ENCODE assay signal across 4 fruit fly cellular contexts in genomic region chr2L:10703281-10703680, dm6.
TF ChIP-seq lines count a peak whose summit lies in the region.

TSS of gene CG6415 (plus strand) at chr2L:10703621.

TF ChIP-seq in whole organism, adult, 20 proteins besides CTCF, POLR2A, EP300 and RAD21 (continued from another document):
- peak; percentile 70 for TF ChIP-seq CG11617 (GFP tag; optimal IDR thresholded peaks at IDR 0.05; lab: Kevin White, UChicago)
- TF ChIP-seq CG33017 (tag; optimal IDR thresholded peaks at IDR 0.05; lab: Kevin White, UChicago) = peak; percentile 92
TF ChIP-seq in whole organism, adult: peak in this region for 16.

TF ChIP-seq in whole organism, embryonic, 481 proteins besides CTCF, POLR2A, EP300 and RAD21 (continued from another document and continues in another):
- peak; percentile 73; the same call in 2 of the 3 replicates for TF ChIP-seq ase (GFP tag; IDR thresholded peaks at IDR 0.05; lab: Robert Waterston, UW)
- TF ChIP-seq chinmo (GFP tag; IDR thresholded peaks at IDR 0.05; lab: Robert Waterston, UW; ENCODE audit: partially characterized antibody) = no peak
- no peak for TF ChIP-seq kni (GFP tag; optimal IDR thresholded peaks at IDR 0.05; lab: Kevin White, UChicago)
- no peak for TF ChIP-seq rib (GFP tag; IDR thresholded peaks at IDR 0.05; lab: Robert Waterston, UW)
- TF ChIP-seq Mad (GFP tag; optimal IDR thresholded peaks at IDR 0.05; lab: Kevin White, UChicago) = peak; percentile 33
- peak; percentile 21 for TF ChIP-seq kah (GFP tag; optimal IDR thresholded peaks at IDR 0.05; lab: Kevin White, UChicago)
- no peak for TF ChIP-seq disco-r (GFP tag; optimal IDR thresholded peaks at IDR 0.05; lab: Kevin White, UChicago)
- TF ChIP-seq Xrp1 (GFP tag; IDR thresholded peaks at IDR 0.05; lab: Robert Waterston, UW) = peak; percentile 86
- peak; percentile 57 for TF ChIP-seq CG10654 (GFP tag; optimal IDR thresholded peaks at IDR 0.05; lab: Kevin White, UChicago)
- TF ChIP-seq CG4707 (GFP tag; optimal IDR thresholded peaks at IDR 0.05; lab: Kevin White, UChicago) = no peak
- TF ChIP-seq Neu2 (GFP tag; optimal IDR thresholded peaks at IDR 0.05; lab: Kevin White, UChicago; ENCODE audit: borderline replicate concordance) = peak; percentile 5
- peak; percentile 70 for TF ChIP-seq HHEX (GFP tag; optimal IDR thresholded peaks at IDR 0.05; lab: Kevin White, UChicago)
- TF ChIP-seq Rfx (GFP tag; IDR thresholded peaks at IDR 0.05; lab: Robert Waterston, UW) = peak; percentile 81
- peak; percentile 81 for TF ChIP-seq mam (GFP tag; optimal IDR thresholded peaks at IDR 0.05; lab: Kevin White, UChicago)
- TF ChIP-seq CG34422 (GFP tag; IDR thresholded peaks at IDR 0.05; lab: Robert Waterston, UW) = peak; percentile 61; the same call in 1 of the 3 replicates
- TF ChIP-seq CG5953 (GFP tag; IDR thresholded peaks at IDR 0.05; lab: Robert Waterston, UW) = no peak
- TF ChIP-seq dimm (GFP tag; IDR thresholded peaks at IDR 0.05; lab: Robert Waterston, UW) = no peak
- peak; percentile 70 for TF ChIP-seq Ssrp (tag; optimal IDR thresholded peaks at IDR 0.05; lab: Kevin White, UChicago)
- TF ChIP-seq Antp (GFP tag; optimal IDR thresholded peaks at IDR 0.05; lab: Kevin White, UChicago) = peak; percentile 56
- no peak for TF ChIP-seq Opbp (GFP tag; IDR thresholded peaks at IDR 0.05; lab: Robert Waterston, UW; ENCODE audit: partially characterized antibody)
- no peak for TF ChIP-seq Doc2 (GFP tag; IDR thresholded peaks at IDR 0.05; lab: Robert Waterston, UW)
- TF ChIP-seq Meics (GFP tag; optimal IDR thresholded peaks at IDR 0.05; lab: Kevin White, UChicago) = peak; percentile 77
- peak; percentile 60 for TF ChIP-seq NfI (GFP tag; optimal IDR thresholded peaks at IDR 0.05; lab: Kevin White, UChicago)
- no peak for TF ChIP-seq BEAF-32 (GFP tag; optimal IDR thresholded peaks at IDR 0.05; lab: Kevin White, UChicago)
- TF ChIP-seq CG14050 (GFP tag; IDR thresholded peaks at IDR 0.05; lab: Robert Waterston, UW) = peak; percentile 32; the same call in 1 of the 3 replicates
- TF ChIP-seq MESR4 (GFP tag; optimal IDR thresholded peaks at IDR 0.05; lab: Kevin White, UChicago) = no peak
- TF ChIP-seq Atf3 (GFP tag; optimal IDR thresholded peaks at IDR 0.05; lab: Kevin White, UChicago) = peak; percentile 48
- TF ChIP-seq Myb (GFP tag; optimal IDR thresholded peaks at IDR 0.05; lab: Kevin White, UChicago) = peak; percentile 45
- peak; percentile 32 for TF ChIP-seq pnt (GFP tag; optimal IDR thresholded peaks at IDR 0.05; lab: Kevin White, UChicago)
- no peak for TF ChIP-seq bbx (GFP tag; IDR thresholded peaks at IDR 0.05; lab: Robert Waterston, UW; ENCODE audit: partially characterized antibody)
- TF ChIP-seq CG8089 (GFP tag; optimal IDR thresholded peaks at IDR 0.05; lab: Kevin White, UChicago) = peak; percentile 44
- 0 out of 2 replicates have a peak, but pooled peaks have one; percentile 31 for TF ChIP-seq CG14667 (GFP tag; IDR thresholded peaks at IDR 0.05; lab: Robert Waterston, UW)
- peak; percentile 80 for TF ChIP-seq dmrt99B (tag; optimal IDR thresholded peaks at IDR 0.05; lab: Kevin White, UChicago)
- TF ChIP-seq CG7963 (GFP tag; IDR thresholded peaks at IDR 0.05; lab: Robert Waterston, UW; ENCODE audit: partially characterized antibody) = no peak
- TF ChIP-seq fd102C (GFP tag; optimal IDR thresholded peaks at IDR 0.05; lab: Kevin White, UChicago) = no peak
- TF ChIP-seq fu2 (GFP tag; optimal IDR thresholded peaks at IDR 0.05; lab: Kevin White, UChicago) = peak; percentile 61
- peak; percentile 76 for TF ChIP-seq CG9817 (tag; optimal IDR thresholded peaks at IDR 0.05; lab: Kevin White, UChicago)
- peak; percentile 66 for TF ChIP-seq repo (GFP tag; optimal IDR thresholded peaks at IDR 0.05; lab: Kevin White, UChicago)
- peak; percentile 11 for TF ChIP-seq sima (GFP tag; optimal IDR thresholded peaks at IDR 0.05; lab: Kevin White, UChicago)
- peak; percentile 20 for TF ChIP-seq CG6254 (GFP tag; optimal IDR thresholded peaks at IDR 0.05; lab: Kevin White, UChicago)
- TF ChIP-seq CG12299 (tag; optimal IDR thresholded peaks at IDR 0.05; lab: Kevin White, UChicago) = no peak
- TF ChIP-seq CkIIα-i1 (GFP tag; IDR thresholded peaks at IDR 0.05; lab: Robert Waterston, UW) = no peak

TF ChIP-seq in whole organism, prepupa, 60 proteins besides CTCF, POLR2A, EP300 and RAD21 (continued from another document):
- TF ChIP-seq Met (GFP tag; optimal IDR thresholded peaks at IDR 0.05; lab: Kevin White, UChicago) = peak; percentile 34
- no peak for TF ChIP-seq ss (GFP tag; optimal IDR thresholded peaks at IDR 0.05; lab: Kevin White, UChicago)
- TF ChIP-seq vri (GFP tag; optimal IDR thresholded peaks at IDR 0.05; lab: Kevin White, UChicago) = peak; percentile 58
- TF ChIP-seq esn (GFP tag; optimal IDR thresholded peaks at IDR 0.05; lab: Kevin White, UChicago) = no peak
- no peak for TF ChIP-seq fd85E (GFP tag; optimal IDR thresholded peaks at IDR 0.05; lab: Kevin White, UChicago)
- no peak for TF ChIP-seq Lpt (GFP tag; optimal IDR thresholded peaks at IDR 0.05; lab: Kevin White, UChicago)
- no peak for TF ChIP-seq achi (GFP tag; optimal IDR thresholded peaks at IDR 0.05; lab: Kevin White, UChicago)
- no peak for TF ChIP-seq CG6808 (GFP tag; optimal IDR thresholded peaks at IDR 0.05; lab: Kevin White, UChicago)
- peak; percentile 50; the same call in 2 of the 3 replicates for TF ChIP-seq CG6163 (GFP tag; IDR thresholded peaks at IDR 0.05; lab: Robert Waterston, UW)
- no peak for TF ChIP-seq CG6792 (GFP tag; optimal IDR thresholded peaks at IDR 0.05; lab: Kevin White, UChicago)
- TF ChIP-seq CG6276 (GFP tag; optimal IDR thresholded peaks at IDR 0.05; lab: Kevin White, UChicago) = peak; percentile 63
- peak; percentile 85 for TF ChIP-seq eg (GFP tag; IDR thresholded peaks at IDR 0.05; lab: Robert Waterston, UW)
- TF ChIP-seq CG7368 (GFP tag; optimal IDR thresholded peaks at IDR 0.05; lab: Kevin White, UChicago) = no peak
- TF ChIP-seq dsx (GFP tag; optimal IDR thresholded peaks at IDR 0.05; lab: Kevin White, UChicago; ENCODE audit: poor library complexity, severe bottlenecking) = no peak
- TF ChIP-seq lz (GFP tag; optimal IDR thresholded peaks at IDR 0.05; lab: Kevin White, UChicago) = peak; percentile 27
- peak; percentile 48 for TF ChIP-seq pdm3 (GFP tag; optimal IDR thresholded peaks at IDR 0.05; lab: Kevin White, UChicago)
- no peak for TF ChIP-seq Sox15 (GFP tag; optimal IDR thresholded peaks at IDR 0.05; lab: Kevin White, UChicago)
- TF ChIP-seq CG31627 (GFP tag; optimal IDR thresholded peaks at IDR 0.05; lab: Kevin White, UChicago) = peak; percentile 32
- no peak for TF ChIP-seq Sox102F (GFP tag; optimal IDR thresholded peaks at IDR 0.05; lab: Kevin White, UChicago)
- peak; percentile 45 for TF ChIP-seq net (GFP tag; optimal IDR thresholded peaks at IDR 0.05; lab: Kevin White, UChicago)
- no peak for TF ChIP-seq Ets96B (tag; optimal IDR thresholded peaks at IDR 0.05; lab: Kevin White, UChicago)
- peak; percentile 22 for TF ChIP-seq CG3919 (GFP tag; optimal IDR thresholded peaks at IDR 0.05; lab: Kevin White, UChicago)
- peak; percentile 97 for TF ChIP-seq svp (GFP tag; lab: Kevin White, UChicago)
- no peak for TF ChIP-seq CG10669 (GFP tag; optimal IDR thresholded peaks at IDR 0.05; lab: Kevin White, UChicago)
- peak; percentile 65 for TF ChIP-seq Eip78C (GFP tag; lab: Kevin White, UChicago)
- TF ChIP-seq spab (GFP tag; optimal IDR thresholded peaks at IDR 0.05; lab: Kevin White, UChicago) = no peak
- TF ChIP-seq acj6 (GFP tag; optimal IDR thresholded peaks at IDR 0.05; lab: Kevin White, UChicago) = peak; percentile 27
- TF ChIP-seq CG34406 (GFP tag; optimal IDR thresholded peaks at IDR 0.05; lab: Kevin White, UChicago) = no peak
- peak; percentile 71 for TF ChIP-seq CG15336 (GFP tag; IDR thresholded peaks at IDR 0.05; lab: Robert Waterston, UW)
- TF ChIP-seq OdsH (GFP tag; optimal IDR thresholded peaks at IDR 0.05; lab: Kevin White, UChicago) = peak; percentile 38
- peak; percentile 48 for TF ChIP-seq CG4318 (GFP tag; optimal IDR thresholded peaks at IDR 0.05; lab: Kevin White, UChicago)
- peak; percentile 80 for TF ChIP-seq CG32006 (GFP tag; optimal IDR thresholded peaks at IDR 0.05; lab: Kevin White, UChicago)
- TF ChIP-seq Eip75B (GFP tag; optimal IDR thresholded peaks at IDR 0.05; lab: Kevin White, UChicago) = no peak
- TF ChIP-seq CG11902 (GFP tag; optimal IDR thresholded peaks at IDR 0.05; lab: Kevin White, UChicago) = no peak
- TF ChIP-seq Blimp-1 (GFP tag; optimal IDR thresholded peaks at IDR 0.05; lab: Kevin White, UChicago) = no peak
- no peak for TF ChIP-seq CG8319 (GFP tag; optimal IDR thresholded peaks at IDR 0.05; lab: Kevin White, UChicago)
- TF ChIP-seq dac (GFP tag; optimal IDR thresholded peaks at IDR 0.05; lab: Kevin White, UChicago) = peak; percentile 5
- TF ChIP-seq CG1621 (tag; optimal IDR thresholded peaks at IDR 0.05; lab: Kevin White, UChicago) = no peak
- TF ChIP-seq CG11762 (GFP tag; optimal IDR thresholded peaks at IDR 0.05; lab: Kevin White, UChicago; ENCODE audit: insufficient read depth) = no peak
- TF ChIP-seq cyc (GFP tag; optimal IDR thresholded peaks at IDR 0.05; lab: Kevin White, UChicago) = no peak
TF ChIP-seq in whole organism, prepupa: peak in this region for 26.

TF ChIP-seq in whole organism, wandering third instar larva, 38 proteins besides CTCF, POLR2A, EP300 and RAD21 (continued from another document):
- no peak for TF ChIP-seq dl (GFP tag; optimal IDR thresholded peaks at IDR 0.05; lab: Kevin White, UChicago; ENCODE audit: insufficient read depth in 1 of 2, partially characterized antibody in 2 of 2)
- peak; percentile 38 for TF ChIP-seq CG32264 (GFP tag; optimal IDR thresholded peaks at IDR 0.05; lab: Kevin White, UChicago)
- TF ChIP-seq pan (optimal IDR thresholded peaks at IDR 0.05; lab: Kevin White, UChicago) = no peak
- peak; percentile 76 for TF ChIP-seq Hnf4 (GFP tag; optimal IDR thresholded peaks at IDR 0.05; lab: Kevin White, UChicago)
- TF ChIP-seq sage (GFP tag; optimal IDR thresholded peaks at IDR 0.05; lab: Kevin White, UChicago) = no peak
- peak; percentile 67 for TF ChIP-seq Sp1 (GFP tag; optimal IDR thresholded peaks at IDR 0.05; lab: Kevin White, UChicago)
- peak; percentile 92 for TF ChIP-seq h (GFP tag; optimal IDR thresholded peaks at IDR 0.05; lab: Kevin White, UChicago)
- no peak for TF ChIP-seq jim (GFP tag; optimal IDR thresholded peaks at IDR 0.05; lab: Kevin White, UChicago)
- no peak for TF ChIP-seq GATAd (GFP tag; optimal IDR thresholded peaks at IDR 0.05; lab: Kevin White, UChicago)
- no peak for TF ChIP-seq tai (GFP tag; optimal IDR thresholded peaks at IDR 0.05; lab: Kevin White, UChicago)
- peak; percentile 55 for TF ChIP-seq psq (GFP tag; optimal IDR thresholded peaks at IDR 0.05; lab: Kevin White, UChicago)
